Worm (Caenorhabditis elegans) whole organism, mixed stage, embryonic: ENCODE results near the gene C54F6.15.

Source experiments
- M03D4.4 ChIP-seq: sonication (generic microtip); optimal IDR thresholded peaks from 2 replicates; lab custom pipeline; 2017; ENCODE audit warnings: mild to moderate bottlenecking, missing genetic modification characterization, missing compliant biosample characterization
- bed-3 ChIP-seq: fragments of 200-800 bp; sonication (Bioruptor generic); optimal IDR thresholded peaks from 3 replicates; lab custom pipeline; 2018; ENCODE audit warnings: mild to moderate bottlenecking, missing genetic modification characterization, moderate library complexity, missing compliant biosample characterization
- blmp-1 ChIP-seq: fragments of 150-350 bp; optimal IDR thresholded peaks from 2 replicates; lab custom pipeline; 2014; ENCODE audit warnings: missing biosample characterization, missing genetic modification characterization
- ceh-39 ChIP-seq: fragments of 150-350 bp; optimal IDR thresholded peaks from 2 replicates; lab custom pipeline; 2014; ENCODE audit warnings: missing biosample characterization, missing genetic modification characterization
- ceh-43 ChIP-seq: fragments of 200-800 bp; sonication (Bioruptor generic); optimal IDR thresholded peaks from 2 replicates; lab custom pipeline; 2018; ENCODE audit warnings: mild to moderate bottlenecking, missing genetic modification characterization, moderate library complexity, missing compliant biosample characterization
- ceh-83 ChIP-seq: fragments of 200-800 bp; sonication (Bioruptor generic); optimal IDR thresholded peaks from 2 replicates; lab custom pipeline; 2018; ENCODE audit warnings: mild to moderate bottlenecking, missing genetic modification characterization, missing compliant biosample characterization
- ces-1 ChIP-seq: fragments of 150-350 bp; optimal IDR thresholded peaks from 2 replicates; lab custom pipeline; 2014; ENCODE audit warnings: missing biosample characterization, missing genetic modification reagents, missing genetic modification characterization
- cnd-1 ChIP-seq: fragments of 200-800 bp; sonication (Bioruptor generic); optimal IDR thresholded peaks from 2 replicates; lab custom pipeline; 2018; ENCODE audit warnings: mild to moderate bottlenecking, missing genetic modification characterization, missing compliant biosample characterization
- drap-1 ChIP-seq: fragments of 200-800 bp; sonication (Bioruptor generic); optimal IDR thresholded peaks from 3 replicates; lab custom pipeline; 2018; ENCODE audit warnings: mild to moderate bottlenecking, missing genetic modification characterization, missing compliant biosample characterization
- elt-1 ChIP-seq: sonication (generic microtip); optimal IDR thresholded peaks from 2 replicates; lab custom pipeline; 2017; ENCODE audit warnings: missing genetic modification characterization, mild to moderate bottlenecking, missing compliant biosample characterization, antibody characterized with exemption, moderate library complexity, borderline replicate concordance; ENCODE audit not compliant: insufficient read depth
- flh-1 ChIP-seq: fragments of 200-800 bp; sonication (Bioruptor generic); optimal IDR thresholded peaks from 2 replicates; lab custom pipeline; 2018; ENCODE audit warnings: mild to moderate bottlenecking, missing genetic modification characterization, moderate library complexity, missing compliant biosample characterization
- ham-2 ChIP-seq: fragments of 200-800 bp; sonication (Bioruptor generic); optimal IDR thresholded peaks from 2 replicates; lab custom pipeline; 2018; ENCODE audit warnings: mild to moderate bottlenecking, missing genetic modification characterization, missing compliant biosample characterization
- hlh-1 ChIP-seq: fragments of 150-350 bp; optimal IDR thresholded peaks from 2 replicates; lab custom pipeline; 2014; ENCODE audit warnings: missing biosample characterization, missing genetic modification reagents, missing genetic modification characterization
- lin-13 ChIP-seq: fragments of 150-350 bp; optimal IDR thresholded peaks from 2 replicates; lab custom pipeline; 2014; ENCODE audit warnings: missing biosample characterization, missing genetic modification characterization
- lin-32 ChIP-seq: fragments of 200-800 bp; sonication (Bioruptor generic); optimal IDR thresholded peaks from 2 replicates; lab custom pipeline; 2018; ENCODE audit warnings: mild to moderate bottlenecking, missing genetic modification characterization, missing compliant biosample characterization
- mab-5 ChIP-seq: fragments of 150-350 bp; optimal IDR thresholded peaks from 2 replicates; lab custom pipeline; 2014; ENCODE audit warnings: missing biosample characterization, missing genetic modification characterization
- mep-1 ChIP-seq: fragments of 150-350 bp; optimal IDR thresholded peaks from 2 replicates; lab custom pipeline; 2017; ENCODE audit warnings: missing biosample characterization, missing genetic modification reagents, missing genetic modification characterization, inconsistent platforms
- mls-2 ChIP-seq: sonication (generic microtip); optimal IDR thresholded peaks from 2 replicates; lab custom pipeline; 2016; ENCODE audit warnings: mild to moderate bottlenecking, missing genetic modification characterization, moderate library complexity, missing compliant biosample characterization
- nhr-12 ChIP-seq: fragments of 150-350 bp; optimal IDR thresholded peaks from 2 replicates; lab custom pipeline; 2014; ENCODE audit warnings: missing biosample characterization, missing genetic modification characterization
- nhr-237 ChIP-seq: fragments of 150-350 bp; optimal IDR thresholded peaks from 2 replicates; lab custom pipeline; 2014; ENCODE audit warnings: missing biosample characterization, missing genetic modification characterization
- nhr-28 ChIP-seq: fragments of 150-350 bp; optimal IDR thresholded peaks from 2 replicates; lab custom pipeline; 2014; ENCODE audit warnings: missing biosample characterization, missing genetic modification characterization
- nhr-76 ChIP-seq: sonication (generic microtip); optimal IDR thresholded peaks from 2 replicates; lab custom pipeline; 2017; ENCODE audit warnings: missing biosample characterization, missing genetic modification characterization
- sem-2 ChIP-seq: fragments of 200-800 bp; sonication (Bioruptor generic); optimal IDR thresholded peaks from 2 replicates; lab custom pipeline; 2018; ENCODE audit warnings: mild to moderate bottlenecking, missing genetic modification characterization, missing compliant biosample characterization
- sptf-1 ChIP-seq: sonication (generic microtip); optimal IDR thresholded peaks from 2 replicates; lab custom pipeline; 2017; ENCODE audit warnings: mild to moderate bottlenecking, missing genetic modification characterization, moderate library complexity, missing compliant biosample characterization
- tbx-8 ChIP-seq: fragments of 200-800 bp; sonication (Bioruptor generic); optimal IDR thresholded peaks from 2 replicates; lab custom pipeline; 2018; ENCODE audit warnings: mild to moderate bottlenecking, missing genetic modification characterization, moderate library complexity, missing compliant biosample characterization
- unc-120 ChIP-seq: sonication (generic microtip); optimal IDR thresholded peaks from 2 replicates; lab custom pipeline; 2017; ENCODE audit warnings: missing genetic modification characterization, missing compliant biosample characterization; ENCODE audit not compliant: poor library complexity, severe bottlenecking
- unc-39 ChIP-seq: fragments of 150-350 bp; optimal IDR thresholded peaks from 2 replicates; lab custom pipeline; 2014; ENCODE audit warnings: missing biosample characterization, missing genetic modification characterization
- unc-62 ChIP-seq: fragments of 150-350 bp; optimal IDR thresholded peaks from 2 replicates; lab custom pipeline; 2014; ENCODE audit warnings: missing biosample characterization, missing genetic modification reagents, missing genetic modification characterization
- zip-8 ChIP-seq: fragments of 150-350 bp; optimal IDR thresholded peaks from 2 replicates; lab custom pipeline; 2014; ENCODE audit warnings: missing biosample characterization, missing genetic modification characterization
- ztf-11 ChIP-seq: fragments of 150-350 bp; optimal IDR thresholded peaks from 2 replicates; lab custom pipeline; 2014; ENCODE audit warnings: missing biosample characterization, missing genetic modification characterization

The C54F6.15 gene

DNA sequence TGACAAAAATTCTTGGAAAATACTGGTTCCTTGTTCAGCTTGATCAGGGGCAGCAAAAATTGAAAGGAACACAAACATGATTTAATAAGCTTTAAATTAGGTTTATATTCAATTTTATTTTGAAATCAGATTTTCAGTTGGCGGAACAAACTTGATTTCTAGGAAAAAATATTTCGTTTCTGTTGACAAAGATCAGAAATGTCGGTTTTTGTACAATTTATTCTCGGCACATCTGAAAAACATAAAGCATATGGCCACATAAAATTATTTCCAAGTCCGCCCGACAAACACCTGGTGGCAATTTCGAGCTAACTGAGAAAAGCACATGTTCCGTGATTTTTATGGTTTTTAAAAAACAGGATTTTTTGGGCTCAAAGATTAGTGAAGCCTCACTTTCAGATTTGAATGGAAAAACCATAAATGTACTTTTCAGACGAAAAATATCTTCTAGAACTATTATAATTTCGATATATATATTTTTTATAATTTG lies 31.7 kb upstream of the C54F6.15 start, which contains the start of gene ttr-10:
Gene ttr-10, minus strand, starts transcription at position 51 of the 490 bp plus-strand sequence.
- TF ChIP-seq zip-8 (tag; lab: Kevin White, UChicago) (no peak), nhr-237 (tag; lab: Kevin White, UChicago) (no peak), tbx-8 (no peak), ces-1 (GFP tag; lab: Kevin White, UChicago) (no peak), lin-32 (no peak), sem-2 (GFP tag; lab: Kevin White, UChicago) (no peak), nhr-12 (tag; lab: Kevin White, UChicago) (no peak), lin-13 (tag; lab: Kevin White, UChicago) (no peak), nhr-28 (tag; lab: Kevin White, UChicago) (no peak), ztf-11 (tag; lab: Kevin White, UChicago) (no peak)

DNA sequence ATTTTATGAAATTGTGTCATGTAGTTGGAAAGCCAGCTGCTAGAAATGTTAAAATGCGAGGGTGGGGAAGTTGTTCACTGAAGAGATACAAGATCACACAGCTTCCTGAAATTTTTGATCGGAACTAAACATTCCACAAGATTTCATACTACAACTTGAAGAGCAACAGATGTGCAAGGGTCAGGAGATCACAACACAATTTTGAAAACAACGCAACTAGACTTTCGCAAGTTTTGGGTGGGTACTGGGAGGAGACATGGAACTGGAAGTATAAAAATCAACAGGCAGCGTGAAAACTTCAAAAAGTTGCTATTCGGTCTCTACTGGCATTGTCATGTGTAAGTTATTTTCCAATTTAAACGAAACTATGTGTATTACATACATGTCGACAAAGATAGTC lies 29.6 kb upstream of the C54F6.15 start, which contains the start of gene F19F10.3:
Gene F19F10.3, plus strand, starts transcription at position 301 of the 400 bp plus-strand sequence.
- TF ChIP-seq mls-2 (tag; lab: Kevin White, UChicago), result no peak
- TF ChIP-seq hlh-1 (tag; lab: Kevin White, UChicago), result no peak
- TF ChIP-seq tbx-8, result no peak
- TF ChIP-seq mab-5, result no peak
- TF ChIP-seq ceh-43 (GFP tag; lab: Kevin White, UChicago), result no peak
- TF ChIP-seq lin-13 (tag; lab: Kevin White, UChicago), result no peak
- TF ChIP-seq bed-3 (GFP tag; lab: Kevin White, UChicago), result no peak
- no peak for TF ChIP-seq ceh-39 (tag; lab: Kevin White, UChicago)
- no peak for TF ChIP-seq unc-120 (tag; lab: Kevin White, UChicago)
- TF ChIP-seq zip-8 (tag; lab: Kevin White, UChicago), result no peak
- no peak for TF ChIP-seq sptf-1 (tag; lab: Kevin White, UChicago)
- TF ChIP-seq blmp-1 (tag; lab: Kevin White, UChicago), result no peak
- no peak for TF ChIP-seq drap-1
- no peak for TF ChIP-seq nhr-12 (tag; lab: Kevin White, UChicago)
- TF ChIP-seq unc-39 (tag; lab: Kevin White, UChicago), result no peak
- TF ChIP-seq ham-2, result no peak
- TF ChIP-seq lin-32, result no peak
- TF ChIP-seq, all 35 proteins: peak for 0

DNA sequence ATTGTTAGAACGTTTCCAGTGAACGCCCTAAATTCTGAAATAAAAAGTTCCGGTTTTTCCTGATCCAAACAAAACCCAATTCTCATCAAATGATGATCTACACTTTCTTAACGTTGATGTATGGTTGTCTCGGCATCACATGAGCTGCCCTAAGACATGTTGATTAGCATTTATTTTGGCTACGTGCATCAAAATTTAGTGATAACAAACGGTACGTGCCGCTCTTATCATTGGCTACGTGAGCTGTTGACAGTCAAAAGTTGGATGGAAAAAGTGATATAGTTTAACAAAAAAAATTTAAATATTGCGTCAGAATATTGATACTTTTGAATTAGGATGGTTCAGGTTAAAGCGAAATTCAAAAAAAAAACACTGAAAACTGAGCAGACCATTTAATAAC lies 25.8 kb upstream of the C54F6.15 start:
- TF ChIP-seq unc-62 (no peak), cnd-1 (no peak), unc-120 (tag; lab: Kevin White, UChicago) (no peak), blmp-1 (tag; lab: Kevin White, UChicago) (no peak), M03D4.4 (tag; lab: Kevin White, UChicago) (no peak), mab-5 (no peak), sptf-1 (tag; lab: Kevin White, UChicago) (no peak), elt-1 (tag; lab: Kevin White, UChicago) (no peak), mep-1 (tag; lab: Kevin White, UChicago) (no peak), drap-1 (no peak), ceh-39 (tag; lab: Kevin White, UChicago) (no peak), ceh-83 (GFP tag; lab: Kevin White, UChicago) (no peak), nhr-76 (tag; lab: Kevin White, UChicago) (no peak), lin-32 (no peak), hlh-1 (tag; lab: Kevin White, UChicago) (no peak)

DNA sequence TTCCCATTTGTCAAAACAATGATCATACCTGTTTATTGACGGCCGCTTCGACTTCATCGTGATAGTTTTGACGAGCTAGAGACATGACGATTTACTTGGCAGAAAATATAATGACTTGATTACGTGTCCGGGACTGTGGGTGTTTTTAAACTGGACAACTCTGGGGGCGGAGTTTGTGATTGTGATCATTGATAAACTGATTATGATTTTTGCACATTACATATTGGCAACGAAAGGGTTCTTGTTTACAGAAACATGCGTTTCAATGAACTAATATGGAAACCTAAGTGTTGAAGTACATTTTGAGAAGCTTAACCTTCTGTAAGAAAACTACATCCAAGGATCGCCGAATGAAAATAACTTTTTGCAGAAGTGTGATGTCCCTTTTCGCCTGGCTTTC lies 25.3 kb upstream of the C54F6.15 start, which contains the start of gene ftn-1:
Gene ftn-1, minus strand, starts transcription at position 101 of the 400 bp plus-strand sequence.
- TF ChIP-seq lin-13 (tag; lab: Kevin White, UChicago) (no peak), hlh-1 (tag; lab: Kevin White, UChicago) (no peak), sem-2 (GFP tag; lab: Kevin White, UChicago) (no peak), mls-2 (tag; lab: Kevin White, UChicago) (no peak), ceh-39 (tag; lab: Kevin White, UChicago) (no peak), nhr-237 (tag; lab: Kevin White, UChicago) (no peak), nhr-28 (tag; lab: Kevin White, UChicago) (no peak)

DNA sequence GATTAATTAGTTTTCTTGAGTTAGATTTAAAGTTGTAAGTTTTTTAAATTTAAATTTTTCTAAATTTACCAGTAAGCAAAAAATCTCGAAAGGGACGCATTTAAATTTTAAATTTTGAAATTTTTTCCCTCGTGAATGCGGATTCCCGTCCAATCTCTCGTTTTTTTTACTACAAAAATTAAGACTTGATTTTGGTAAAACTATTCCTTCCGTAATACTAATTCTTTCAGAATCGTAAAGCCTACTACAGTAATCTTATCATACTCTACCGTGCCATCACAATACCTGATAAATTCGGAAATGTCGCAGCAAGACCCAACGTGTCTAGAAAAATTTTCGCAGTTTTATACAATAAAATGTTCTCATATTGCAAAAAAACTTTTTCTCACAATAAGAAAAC lies 23.0 kb upstream of the C54F6.15 start, which contains the start of the genes C54F6.19 and nhx-3:
Gene C54F6.19, plus strand, starts transcription at position 301 of the 400 bp plus-strand sequence.
Gene nhx-3, minus strand, starts transcription at position 337 of the 400 bp plus-strand sequence.
- no peak for TF ChIP-seq ceh-39 (tag; lab: Kevin White, UChicago)
- no peak for TF ChIP-seq flh-1 (GFP tag; lab: Kevin White, UChicago)
- TF ChIP-seq, all 35 proteins: peak for 0
